Worm (Caenorhabditis elegans) whole organism, early embryonic: ENCODE measurements around the gene Y38E10A.17.

Experiments
- aly-1 ChIP-seq: sonication (generic microtip); optimal IDR thresholded peaks from 2 replicates; lab custom pipeline; 2016; ENCODE audit warnings: missing genetic modification characterization, missing compliant biosample characterization
- hmbx-1 ChIP-seq: sonication (generic microtip); optimal IDR thresholded peaks from 2 replicates; lab custom pipeline; 2016; ENCODE audit warnings: mild to moderate bottlenecking, missing genetic modification characterization, missing compliant biosample characterization
- hnd-1 ChIP-seq: sonication (generic microtip); optimal IDR thresholded peaks from 2 replicates; lab custom pipeline; 2016; ENCODE audit warnings: missing genetic modification characterization, missing compliant biosample characterization
- sea-1 ChIP-seq: fragments of 200-800 bp; sonication (Bioruptor generic); conservative IDR thresholded peaks from 2 replicates; pipeline ENCODE4 v1.3.6; 2022; ENCODE audit warnings: missing genetic modification characterization, missing compliant biosample characterization
- tbx-11 ChIP-seq: fragments of 200-800 bp; sonication (Bioruptor generic); IDR thresholded peaks from 2 replicates; pipeline ENCODE4 v1.3.6; 2022; ENCODE audit warnings: missing genetic modification characterization, missing compliant biosample characterization

- TF ChIP-seq sea-1 (no peak), hmbx-1 (tag; lab: Kevin White, UChicago) (no peak), tbx-11 (GFP tag; lab: Robert Waterston, UW) (no peak), hnd-1 (tag; lab: Kevin White, UChicago) (no peak), aly-1 (tag; lab: Kevin White, UChicago) (no peak)
Measured at ce11 chrII:12616081-12616480, 18.5 kb downstream of the Y38E10A.17 start, which contains the start of gene nspe-6.
